Fruit fly (Drosophila melanogaster): ENCODE measurements around the gene CG34324.

CG34324 gene

DNA sequence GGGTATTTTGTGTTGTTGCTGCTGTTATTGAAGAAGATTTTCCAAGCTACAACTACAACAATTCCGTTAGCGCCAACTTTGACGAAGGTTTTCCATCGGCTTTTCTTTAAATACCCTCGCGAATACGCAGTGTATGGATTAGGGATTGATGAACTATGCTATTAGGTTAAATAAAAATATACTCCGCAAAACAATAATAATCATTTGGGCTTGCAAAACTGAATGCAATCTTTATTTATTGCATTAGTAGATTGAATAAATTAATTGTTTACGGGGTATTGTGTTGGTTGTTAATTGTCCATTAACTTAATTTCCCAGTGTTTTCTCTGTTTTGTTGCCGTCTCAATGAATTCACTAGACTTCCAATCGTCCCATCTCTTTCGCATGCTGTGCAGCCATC, 10.0 kb downstream of the CG34324 start (continued):
- TF ChIP-seq Ptx1 (GFP tag; IDR thresholded peaks at IDR 0.05) (peak; percentile 54), ewg (GFP tag; optimal IDR thresholded peaks at IDR 0.05) (no peak), NC2β (GFP tag; optimal IDR thresholded peaks at IDR 0.05) (no peak), CG14441 (GFP tag; IDR thresholded peaks at IDR 0.05) (peak; percentile 65), CG13624 (GFP tag; optimal IDR thresholded peaks at IDR 0.05) (no peak), CG12942 (GFP tag; optimal IDR thresholded peaks at IDR 0.05) (no peak), B-H1 (GFP tag; IDR thresholded peaks at IDR 0.05) (0 out of 3 replicates have a peak, but pooled peaks have one; percentile 23), CG14860 (GFP tag; IDR thresholded peaks at IDR 0.05; ENCODE audit: partially characterized antibody) (no peak), CG15514 (GFP tag; optimal IDR thresholded peaks at IDR 0.05) (no peak), chm (GFP tag; IDR thresholded peaks at IDR 0.05) (no peak), Rfx (GFP tag; IDR thresholded peaks at IDR 0.05) (peak; percentile 48; the same call in 1 of the 2 replicates), CG11696 (GFP tag; IDR thresholded peaks at IDR 0.05) (no peak), lbe (GFP tag; optimal IDR thresholded peaks at IDR 0.05) (no peak), CG6175 (GFP tag; IDR thresholded peaks at IDR 0.05) (no peak), sd (tag; optimal IDR thresholded peaks at IDR 0.05) (no peak), corto (GFP tag; optimal IDR thresholded peaks at IDR 0.05) (no peak), grn (GFP tag; optimal IDR thresholded peaks at IDR 0.05) (no peak), CG4328 (GFP tag; optimal IDR thresholded peaks at IDR 0.05) (no peak), gem (tag; optimal IDR thresholded peaks at IDR 0.05) (peak; percentile 43), CG4424 (GFP tag; optimal IDR thresholded peaks at IDR 0.05) (no peak), E2f2 (GFP tag; IDR thresholded peaks at IDR 0.05) (no peak), stc (GFP tag; IDR thresholded peaks at IDR 0.05) (no peak), CG7839 (tag; optimal IDR thresholded peaks at IDR 0.05) (peak; percentile 37), ftz-f1 (GFP tag; optimal IDR thresholded peaks at IDR 0.05) (no peak), Scr (GFP tag; IDR thresholded peaks at IDR 0.05; ENCODE audit: partially characterized antibody) (no peak), CG15479 (GFP tag; optimal IDR thresholded peaks at IDR 0.05) (no peak), pum (GFP tag; optimal IDR thresholded peaks at IDR 0.05) (no peak), Dll (GFP tag; IDR thresholded peaks at IDR 0.05; ENCODE audit: partially characterized antibody) (no peak), sc (optimal IDR thresholded peaks at IDR 0.05) (no peak), sc (GFP tag; optimal IDR thresholded peaks at IDR 0.05) (no peak), bcd (GFP tag; optimal IDR thresholded peaks at IDR 0.05) (no peak), CG10959 (GFP tag; IDR thresholded peaks at IDR 0.05) (no peak), CG12299 (tag; optimal IDR thresholded peaks at IDR 0.05) (no peak), zfh1 (GFP tag; IDR thresholded peaks at IDR 0.05) (no peak), TFAM (GFP tag; optimal IDR thresholded peaks at IDR 0.05) (no peak), CG7372 (GFP tag; IDR thresholded peaks at IDR 0.05) (no peak), trh (GFP tag; optimal IDR thresholded peaks at IDR 0.05) (no peak), prd (optimal IDR thresholded peaks at IDR 0.05) (no peak), prd (GFP tag; IDR thresholded peaks at IDR 0.05) (peak; percentile 40; the same call in 1 of the 3 replicates), Lim3 (GFP tag; IDR thresholded peaks at IDR 0.05) (no peak), lov (optimal IDR thresholded peaks at IDR 0.05) (no peak), lov (GFP tag; IDR thresholded peaks at IDR 0.05) (no peak), cwo (GFP tag; optimal IDR thresholded peaks at IDR 0.05) (no peak), CG13123 (GFP tag; optimal IDR thresholded peaks at IDR 0.05) (no peak), CG6854 (GFP tag; optimal IDR thresholded peaks at IDR 0.05) (no peak), CG7556 (GFP tag; optimal IDR thresholded peaks at IDR 0.05) (no peak), Atf-2 (GFP tag; optimal IDR thresholded peaks at IDR 0.05) (no peak), caup (GFP tag; optimal IDR thresholded peaks at IDR 0.05; ENCODE audit: severe bottlenecking) (no peak), Hey (tag; optimal IDR thresholded peaks at IDR 0.05) (no peak), Ravus (GFP tag; IDR thresholded peaks at IDR 0.05) (no peak), Gug (GFP tag; IDR thresholded peaks at IDR 0.05) (no peak), eve (GFP tag; optimal IDR thresholded peaks at IDR 0.05) (no peak), vvl (GFP tag; IDR thresholded peaks at IDR 0.05) (no peak)

Measured in whole organism, embryonic.